Fruit fly (Drosophila melanogaster) whole organism, embryonic: ENCODE results near the gene Tsp97E.
A peak's percentile ranks its signal among the peaks of the same experiment; 100 is the strongest.

Source experiments
- Asciz ChIP-seq: fragments of 200-800 bp; sonication (Bioruptor generic); optimal IDR thresholded peaks from 2 replicates; lab custom pipeline; 2017; ENCODE audit warnings: missing biosample characterization, mild to moderate bottlenecking, missing genetic modification characterization, missing genetic modification reagents
- Blimp-1 ChIP-seq: fragments of 200-800 bp; sonication (Bioruptor generic); optimal IDR thresholded peaks from 3 replicates; lab custom pipeline; 2018; ENCODE audit warnings: missing biosample characterization, missing genetic modification characterization, mild to moderate bottlenecking, moderate library complexity, missing genetic modification reagents
- Bteb2 ChIP-seq: fragments of 200-800 bp; sonication (Bioruptor generic); optimal IDR thresholded peaks from 2 replicates; lab custom pipeline; 2016; ENCODE audit warnings: missing biosample characterization, missing genetic modification characterization
- CG10543 ChIP-seq: fragments of 200-800 bp; sonication (Bioruptor generic); optimal IDR thresholded peaks from 3 replicates; lab custom pipeline; 2017; ENCODE audit warnings: missing biosample characterization, mild to moderate bottlenecking, missing genetic modification characterization, moderate library complexity
- CG11398 ChIP-seq: fragments of 200-800 bp; sonication (Bioruptor generic); optimal IDR thresholded peaks from 2 replicates; lab custom pipeline; 2016; ENCODE audit warnings: missing biosample characterization, missing genetic modification characterization
- CG13287 ChIP-seq: fragments of 200-800 bp; sonication (Bioruptor generic); IDR thresholded peaks from 2 replicates; pipeline ENCODE4 v1.3.6; 2022; ENCODE audit warnings: missing biosample characterization, missing genetic modification characterization; ENCODE audit not compliant: partially characterized antibody
- CG14965 ChIP-seq: fragments of 200-800 bp; sonication (Bioruptor generic); optimal IDR thresholded peaks from 2 replicates; lab custom pipeline; 2016; ENCODE audit warnings: missing biosample characterization, missing genetic modification characterization, borderline replicate concordance
- CG15514 ChIP-seq: fragments of 200-800 bp; sonication (Bioruptor generic); optimal IDR thresholded peaks from 3 replicates; lab custom pipeline; 2017; ENCODE audit warnings: missing biosample characterization, missing genetic modification characterization, mild to moderate bottlenecking, moderate library complexity, missing genetic modification reagents
- CG17612 ChIP-seq: fragments of 200-800 bp; sonication (Bioruptor generic); IDR thresholded peaks from 2 replicates; pipeline ENCODE4 v1.3.6; 2022; ENCODE audit warnings: missing biosample characterization, missing genetic modification characterization
- CG18599 ChIP-seq: fragments of 200-800 bp; sonication (Bioruptor generic); optimal IDR thresholded peaks from 3 replicates; lab custom pipeline; 2017; ENCODE audit warnings: missing biosample characterization, missing genetic modification characterization, mild to moderate bottlenecking, moderate library complexity, missing genetic modification reagents
- CG33213 ChIP-seq: fragments of 200-800 bp; sonication (Bioruptor generic); optimal IDR thresholded peaks from 3 replicates; lab custom pipeline; 2016; ENCODE audit warnings: missing biosample characterization, missing genetic modification characterization
- CG5953 ChIP-seq: fragments of 200-800 bp; sonication (Bioruptor generic); IDR thresholded peaks from 2 replicates; pipeline ENCODE4 v1.3.6; 2022; ENCODE audit warnings: missing biosample characterization, missing genetic modification characterization
- CG6765 ChIP-seq: fragments of 200-800 bp; sonication (Bioruptor generic); optimal IDR thresholded peaks from 3 replicates; lab custom pipeline; 2017; ENCODE audit warnings: missing biosample characterization, mild to moderate bottlenecking, missing genetic modification characterization
- CG6791 ChIP-seq: fragments of 200-800 bp; sonication (Bioruptor generic); IDR thresholded peaks from 3 replicates; pipeline ENCODE4 v1.3.6; 2022; ENCODE audit warnings: missing biosample characterization, missing genetic modification characterization; ENCODE audit not compliant: partially characterized antibody
- CG7786 ChIP-seq: fragments of 200-800 bp; sonication (Bioruptor generic); optimal IDR thresholded peaks from 2 replicates; lab custom pipeline; 2016; ENCODE audit warnings: missing biosample characterization, missing genetic modification characterization
- CG8478 ChIP-seq: fragments of >200 bp; optimal IDR thresholded peaks from 2 replicates; lab custom pipeline; 2018
- CG9215 ChIP-seq: fragments of 200-800 bp; sonication (Bioruptor generic); IDR thresholded peaks from 2 replicates; pipeline ENCODE4 v1.3.6; 2022; ENCODE audit warnings: missing biosample characterization, missing genetic modification characterization
- CG9817 ChIP-seq: fragments of 200-800 bp; sonication (Bioruptor generic); optimal IDR thresholded peaks from 2 replicates; lab custom pipeline; 2018; ENCODE audit warnings: missing biosample characterization, mild to moderate bottlenecking, missing genetic modification characterization, moderate library complexity
- CG9876 ChIP-seq: fragments of 200-800 bp; sonication (Bioruptor generic); optimal IDR thresholded peaks from 2 replicates; lab custom pipeline; 2016; ENCODE audit warnings: missing biosample characterization, missing genetic modification characterization
- CHES-1-like ChIP-seq: fragments of 200-800 bp; sonication (Bioruptor generic); optimal IDR thresholded peaks from 2 replicates; lab custom pipeline; 2016; ENCODE audit warnings: missing biosample characterization, missing genetic modification characterization
- CTCF ChIP-seq: fragments of 200-800 bp; sonication (Bioruptor generic); optimal IDR thresholded peaks from 2 replicates; lab custom pipeline; 2017; ENCODE audit warnings: missing biosample characterization, mild to moderate bottlenecking, missing genetic modification characterization, moderate library complexity
- Dll ChIP-seq: fragments of 200-800 bp; sonication (Bioruptor generic); IDR thresholded peaks from 4 replicates; pipeline ENCODE4 v1.3.6; 2022; ENCODE audit warnings: missing biosample characterization, missing genetic modification characterization; ENCODE audit not compliant: partially characterized antibody
- E2f1 ChIP-seq: fragments of 200-800 bp; sonication (Bioruptor generic); IDR thresholded peaks from 2 replicates; pipeline ENCODE4 v1.3.6; 2022; ENCODE audit warnings: missing biosample characterization, missing genetic modification characterization
- Gsc ChIP-seq: fragments of 200-800 bp; sonication (Bioruptor generic); IDR thresholded peaks from 2 replicates; pipeline ENCODE4 v1.3.6; 2022; ENCODE audit warnings: missing biosample characterization, missing genetic modification characterization
- HLH3B ChIP-seq: fragments of 200-800 bp; sonication (Bioruptor generic); IDR thresholded peaks from 2 replicates; pipeline ENCODE4 v1.3.6; 2022; ENCODE audit warnings: missing biosample characterization, missing genetic modification characterization
- HLH4C ChIP-seq: fragments of 200-800 bp; sonication (Bioruptor generic); IDR thresholded peaks from 3 replicates; pipeline ENCODE4 v1.3.6; 2022; ENCODE audit warnings: missing biosample characterization, missing genetic modification characterization; ENCODE audit not compliant: partially characterized antibody
- HmgZ ChIP-seq: fragments of 200-800 bp; sonication (Bioruptor generic); optimal IDR thresholded peaks from 2 replicates; lab custom pipeline; 2018; ENCODE audit warnings: missing biosample characterization, mild to moderate bottlenecking, missing genetic modification characterization
- Mrtf ChIP-seq: fragments of 200-800 bp; sonication (Bioruptor generic); IDR thresholded peaks from 3 replicates; pipeline ENCODE4 v1.3.6; 2022; ENCODE audit warnings: missing biosample characterization, missing genetic modification characterization
- NfI ChIP-seq: fragments of 200-800 bp; sonication (Bioruptor generic); optimal IDR thresholded peaks from 3 replicates; lab custom pipeline; 2018; ENCODE audit warnings: missing biosample characterization, mild to moderate bottlenecking, missing genetic modification characterization, moderate library complexity
- amos ChIP-seq: fragments of 200-800 bp; sonication (Bioruptor generic); IDR thresholded peaks from 2 replicates; pipeline ENCODE4 v1.3.6; 2022; ENCODE audit warnings: missing biosample characterization, missing genetic modification characterization; ENCODE audit not compliant: partially characterized antibody
- ato ChIP-seq: fragments of 200-800 bp; sonication (Bioruptor generic); IDR thresholded peaks from 2 replicates; pipeline ENCODE4 v1.3.6; 2022; ENCODE audit warnings: missing biosample characterization, missing genetic modification characterization; ENCODE audit not compliant: partially characterized antibody
- bab2 ChIP-seq: fragments of 200-800 bp; sonication (Bioruptor generic); optimal IDR thresholded peaks from 2 replicates; lab custom pipeline; 2016; ENCODE audit warnings: missing biosample characterization, missing genetic modification characterization
- bcd ChIP-seq: fragments of 200-800 bp; sonication (Bioruptor generic); optimal IDR thresholded peaks from 2 replicates; lab custom pipeline; 2017; ENCODE audit warnings: missing biosample characterization, mild to moderate bottlenecking, missing genetic modification characterization
- crp ChIP-seq, 2 experiments: fragments of 200-800 bp; sonication (Bioruptor generic); optimal IDR thresholded peaks; 2 replicates in 1 of 2; 3 replicates in 1 of 2; lab custom pipeline; 2017; ENCODE audit warnings: missing biosample characterization in 2 of 2, missing genetic modification characterization in 2 of 2, mild to moderate bottlenecking in 1 of 2, moderate library complexity in 1 of 2
- da ChIP-seq: fragments of 200-800 bp; sonication (Bioruptor generic); optimal IDR thresholded peaks from 2 replicates; lab custom pipeline; 2016; ENCODE audit warnings: missing biosample characterization, missing genetic modification characterization
- dimm ChIP-seq: fragments of 200-800 bp; sonication (Bioruptor generic); IDR thresholded peaks from 2 replicates; pipeline ENCODE4 v1.3.6; 2022; ENCODE audit warnings: missing biosample characterization, missing genetic modification characterization
- gcm ChIP-seq: fragments of 200-800 bp; sonication (Bioruptor generic); optimal IDR thresholded peaks from 2 replicates; lab custom pipeline; 2019; ENCODE audit warnings: missing biosample characterization, mild to moderate bottlenecking, missing genetic modification characterization, moderate library complexity
- jumu ChIP-seq: fragments of 200-800 bp; sonication (Bioruptor generic); optimal IDR thresholded peaks from 3 replicates; lab custom pipeline; 2016; ENCODE audit warnings: missing biosample characterization, missing genetic modification characterization
- klu ChIP-seq: fragments of 200-800 bp; sonication (Bioruptor generic); IDR thresholded peaks from 2 replicates; pipeline ENCODE4 v1.3.6; 2022; ENCODE audit warnings: missing biosample characterization, missing genetic modification characterization
- nom ChIP-seq: fragments of 200-800 bp; sonication (Bioruptor generic); optimal IDR thresholded peaks from 2 replicates; lab custom pipeline; 2017; ENCODE audit warnings: missing biosample characterization, missing genetic modification characterization, mild to moderate bottlenecking, moderate library complexity, missing genetic modification reagents
- pnt ChIP-seq: fragments of 200-800 bp; sonication (Bioruptor generic); optimal IDR thresholded peaks from 3 replicates; lab custom pipeline; 2016; ENCODE audit warnings: missing biosample characterization, missing genetic modification characterization
- scrt ChIP-seq: fragments of 200-800 bp; sonication (Bioruptor generic); optimal IDR thresholded peaks from 2 replicates; lab custom pipeline; 2018; ENCODE audit warnings: missing biosample characterization, mild to moderate bottlenecking, missing genetic modification characterization, moderate library complexity
- sima ChIP-seq: fragments of 200-800 bp; sonication (Bioruptor generic); optimal IDR thresholded peaks from 2 replicates; lab custom pipeline; 2016; ENCODE audit warnings: missing biosample characterization, missing genetic modification characterization
- stc ChIP-seq: fragments of 200-800 bp; sonication (Bioruptor generic); IDR thresholded peaks from 2 replicates; pipeline ENCODE4 v1.3.6; 2022; ENCODE audit warnings: missing biosample characterization, missing genetic modification characterization
- sug ChIP-seq: fragments of 200-800 bp; optimal IDR thresholded peaks from 2 replicates; lab custom pipeline; 2019; ENCODE audit warnings: missing biosample characterization, mild to moderate bottlenecking, missing genetic modification characterization, moderate library complexity
- tll ChIP-seq, 2 experiments: fragments of 200-800 bp in 1 of 2; fragments of >200 bp in 1 of 2; sonication (Bioruptor generic) in 1 of 2; optimal IDR thresholded peaks; 2 replicates each; lab custom pipeline; 2017 to 2019; ENCODE audit warnings: missing biosample characterization in 2 of 2, missing genetic modification characterization in 2 of 2, mild to moderate bottlenecking in 1 of 2, moderate library complexity in 1 of 2
- tna ChIP-seq: fragments of 200-800 bp; sonication (Bioruptor generic); IDR thresholded peaks from 2 replicates; pipeline ENCODE4 v1.3.6; 2022; ENCODE audit warnings: missing biosample characterization, missing genetic modification characterization; ENCODE audit not compliant: partially characterized antibody
- wdn ChIP-seq: fragments of 200-800 bp; sonication (Bioruptor generic); IDR thresholded peaks from 2 replicates; pipeline ENCODE4 v1.3.6; 2022; ENCODE audit warnings: missing biosample characterization, missing genetic modification characterization
- z ChIP-seq: fragments of 200-800 bp; sonication (Bioruptor generic); IDR thresholded peaks from 3 replicates; pipeline ENCODE4 v1.3.6; 2022; ENCODE audit warnings: missing biosample characterization, missing genetic modification characterization
- zf30C ChIP-seq: fragments of 200-800 bp; sonication (Bioruptor generic); optimal IDR thresholded peaks from 3 replicates; lab custom pipeline; 2018; ENCODE audit warnings: missing biosample characterization, mild to moderate bottlenecking, missing genetic modification characterization

The Tsp97E gene

DNA sequence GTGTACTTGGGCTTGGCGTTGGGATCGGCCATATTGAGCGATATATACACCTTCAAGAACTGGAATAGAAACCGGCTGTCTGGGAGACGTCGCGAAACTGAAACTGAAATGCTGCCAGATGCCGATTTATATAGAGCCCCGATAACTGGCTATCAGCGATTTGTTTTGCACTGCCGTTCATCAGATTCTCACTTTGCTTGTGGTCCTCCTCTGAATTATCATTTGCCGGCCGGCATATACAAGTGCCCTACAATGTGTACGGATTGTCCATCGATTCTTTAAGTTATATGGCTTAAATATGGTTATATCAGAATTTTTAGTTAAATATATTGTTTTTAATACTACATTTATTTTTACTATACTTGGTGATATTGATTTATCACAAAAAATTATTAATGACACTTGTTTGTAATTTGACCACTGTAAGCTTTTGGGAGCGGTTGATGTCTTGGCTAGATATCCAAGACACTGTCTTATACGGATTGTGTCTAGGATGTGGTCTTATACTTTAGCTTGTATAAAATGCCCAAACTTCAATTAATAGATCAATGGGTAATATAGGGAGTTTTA lies 23.9 kb upstream of the Tsp97E start, which contains the start of gene CG31075 (continued):
- no peak for TF ChIP-seq crp (GFP tag; optimal IDR thresholded peaks at IDR 0.05; lab: Kevin White, UChicago)
- TF ChIP-seq Bteb2 (GFP tag; lab: Kevin White, UChicago) = no peak
- peak; percentile 65; the same call in 1 of the 3 replicates for TF ChIP-seq Mrtf
- no peak for TF ChIP-seq z (GFP tag; lab: Robert Waterston, UW)
- peak; percentile 23 for TF ChIP-seq CG6765 (GFP tag; lab: Kevin White, UChicago)
- no peak for TF ChIP-seq CG8478 (lab: Kevin White, UChicago)
- no peak for TF ChIP-seq Asciz (GFP tag; lab: Kevin White, UChicago)
- TF ChIP-seq pnt (GFP tag; lab: Kevin White, UChicago) = no peak
- TF ChIP-seq HmgZ (tag; lab: Kevin White, UChicago) = peak; percentile 22
- peak; percentile 31; the same call in 1 of the 2 replicates for TF ChIP-seq klu (GFP tag; lab: Robert Waterston, UW)
- no peak for TF ChIP-seq zf30C (GFP tag; lab: Kevin White, UChicago)
- no peak for TF ChIP-seq CG14965 (GFP tag; lab: Kevin White, UChicago)
- TF ChIP-seq HLH4C = no peak
- peak; percentile 55 for TF ChIP-seq CG9215 (GFP tag; lab: Robert Waterston, UW)
- TF ChIP-seq CG11398 (GFP tag; lab: Kevin White, UChicago) = no peak
- no peak for TF ChIP-seq bab2 (GFP tag; lab: Kevin White, UChicago)
- no peak; the same call in 1 of the 2 replicates for TF ChIP-seq tna (GFP tag; lab: Robert Waterston, UW)
- TF ChIP-seq CG5953 (GFP tag; lab: Robert Waterston, UW) = peak; percentile 65; the same call in 1 of the 2 replicates
- no peak for TF ChIP-seq CG10543 (GFP tag; lab: Kevin White, UChicago)
- TF ChIP-seq nom (GFP tag; lab: Kevin White, UChicago) = peak; percentile 87
- no peak for TF ChIP-seq E2f1 (GFP tag; lab: Robert Waterston, UW)
- TF ChIP-seq CHES-1-like = no peak
- no peak for TF ChIP-seq CG33213 (GFP tag; lab: Kevin White, UChicago)
- no peak for TF ChIP-seq CG6791
- peak; percentile 87 for TF ChIP-seq CG18599
- TF ChIP-seq gcm (GFP tag; lab: Kevin White, UChicago) = no peak
- peak; percentile 12 for TF ChIP-seq NfI
- no peak for TF ChIP-seq tll (GFP tag; optimal IDR thresholded peaks at IDR 0.05; lab: Kevin White, UChicago)
- TF ChIP-seq sima (GFP tag; lab: Kevin White, UChicago) = no peak
- no peak; the same call in 1 of the 2 replicates for TF ChIP-seq stc (GFP tag; lab: Robert Waterston, UW)
- no peak; the same call in 1 of the 2 replicates for TF ChIP-seq CG13287 (GFP tag; lab: Robert Waterston, UW)
- peak; percentile 62 for TF ChIP-seq CG15514
- TF ChIP-seq ato (GFP tag; lab: Robert Waterston, UW) = no peak
- no peak for TF ChIP-seq CG7786
- TF ChIP-seq wdn (GFP tag; lab: Robert Waterston, UW) = peak; percentile 54
- TF ChIP-seq Gsc (GFP tag; lab: Robert Waterston, UW) = no peak
- TF ChIP-seq sug = peak; percentile 64
- TF ChIP-seq scrt = peak; percentile 60
- no peak for TF ChIP-seq dimm
- peak; percentile 48 for TF ChIP-seq CG9817
- TF ChIP-seq da (GFP tag; lab: Kevin White, UChicago) = no peak
- peak; percentile 26 for TF ChIP-seq Blimp-1 (GFP tag; lab: Kevin White, UChicago)
- peak; percentile 37 for TF ChIP-seq bcd (GFP tag; lab: Kevin White, UChicago)
- TF ChIP-seq CG17612 (GFP tag; lab: Robert Waterston, UW) = no peak
- TF ChIP-seq jumu (GFP tag; lab: Kevin White, UChicago) = no peak
- no peak for TF ChIP-seq amos (GFP tag; lab: Robert Waterston, UW)
- TF ChIP-seq CTCF (GFP tag; lab: Kevin White, UChicago) = peak; percentile 61
- TF ChIP-seq Dll = no peak
- no peak for TF ChIP-seq CG9876 (GFP tag; lab: Kevin White, UChicago)
- TF ChIP-seq HLH3B (GFP tag; lab: Robert Waterston, UW) = peak; percentile 67
